Worm (Caenorhabditis elegans) whole organism, L4 larva: ENCODE results near the gene K01H12.4.

Source experiments
- F37D6.2 ChIP-seq: sonication (generic microtip); optimal IDR thresholded peaks from 2 replicates; lab custom pipeline; 2016; ENCODE audit warnings: mild to moderate bottlenecking, missing genetic modification characterization, missing compliant biosample characterization
- Y75B8A.6 ChIP-seq: fragments of 200-800 bp; sonication (Bioruptor generic); IDR thresholded peaks from 2 replicates; pipeline ENCODE4 v1.3.6; 2022; ENCODE audit warnings: missing genetic modification reagents, missing genetic modification characterization, missing compliant biosample characterization
- aha-1 ChIP-seq: fragments of 150-350 bp; peaks from one replicate; lab custom pipeline; 2014; ENCODE audit warnings: missing biosample characterization, missing genetic modification characterization
- ceh-20 ChIP-seq: fragments of 200-800 bp; sonication (Bioruptor generic); IDR thresholded peaks from 2 replicates; pipeline ENCODE4 v1.3.6; 2022; ENCODE audit warnings: missing genetic modification reagents, missing genetic modification characterization, missing compliant biosample characterization
- ceh-82 ChIP-seq: sonication (generic microtip); optimal IDR thresholded peaks from 2 replicates; lab custom pipeline; 2017; ENCODE audit warnings: missing biosample characterization, missing genetic modification characterization
- cey-2 ChIP-seq: sonication (generic microtip); optimal IDR thresholded peaks from 3 replicates; lab custom pipeline; 2017; ENCODE audit warnings: missing genetic modification characterization, mild to moderate bottlenecking, missing compliant biosample characterization, antibody characterized with exemption, borderline replicate concordance; ENCODE audit not compliant: insufficient read depth
- ctbp-1 ChIP-seq: fragments of 200-800 bp; sonication (Bioruptor generic); IDR thresholded peaks from 2 replicates; pipeline ENCODE4 v1.3.6; 2022; ENCODE audit warnings: missing genetic modification reagents, missing genetic modification characterization, missing compliant biosample characterization
- daf-16 ChIP-seq, 3 experiments: sonication (generic microtip); optimal IDR thresholded peaks; 2 replicates each; lab custom pipeline; 2016 to 2017; ENCODE audit warnings: missing genetic modification characterization in 3 of 3, missing genetic modification reagents in 3 of 3, mild to moderate bottlenecking in 2 of 3, missing compliant biosample characterization in 2 of 3, missing biosample characterization in 1 of 3, moderate library complexity in 1 of 3
- daf-19 ChIP-seq: fragments of 200-800 bp; sonication (Bioruptor generic); conservative IDR thresholded peaks from 2 replicates; pipeline ENCODE4 v1.3.6; 2022; ENCODE audit warnings: missing genetic modification characterization, missing compliant biosample characterization
- dmd-6 ChIP-seq: fragments of 200-800 bp; sonication (Bioruptor generic); IDR thresholded peaks from 2 replicates; pipeline ENCODE4 v1.3.6; 2022; ENCODE audit warnings: missing genetic modification reagents, missing genetic modification characterization, missing compliant biosample characterization
- dmd-8 ChIP-seq: fragments of 200-800 bp; sonication (Bioruptor generic); IDR thresholded peaks from 2 replicates; pipeline ENCODE4 v1.3.6; 2022; ENCODE audit warnings: missing genetic modification characterization, missing compliant biosample characterization
- dpl-1 ChIP-seq: fragments of 150-350 bp; optimal IDR thresholded peaks from 2 replicates; lab custom pipeline; 2014; ENCODE audit warnings: missing biosample characterization, missing genetic modification reagents, missing genetic modification characterization
- gei-8 ChIP-seq: fragments of 200-800 bp; sonication (Bioruptor generic); optimal IDR thresholded peaks from 2 replicates; lab custom pipeline; 2018; ENCODE audit warnings: mild to moderate bottlenecking, missing genetic modification characterization, missing compliant biosample characterization
- hlh-11 ChIP-seq: fragments of 200-800 bp; sonication (Bioruptor generic); optimal IDR thresholded peaks from 2 replicates; lab custom pipeline; 2018; ENCODE audit warnings: mild to moderate bottlenecking, missing genetic modification characterization, missing compliant biosample characterization
- hlh-30 ChIP-seq: sonication (generic microtip); optimal IDR thresholded peaks from 2 replicates; lab custom pipeline; 2017; ENCODE audit warnings: antibody characterized with exemption, mild to moderate bottlenecking, missing genetic modification characterization, missing compliant biosample characterization; ENCODE audit not compliant: insufficient read depth
- lin-13 ChIP-seq: fragments of 150-350 bp; optimal IDR thresholded peaks from 2 replicates; lab custom pipeline; 2014; ENCODE audit warnings: missing biosample characterization, missing genetic modification reagents, missing genetic modification characterization
- lin-15B ChIP-seq: fragments of 150-350 bp; sonication (generic microtip); optimal IDR thresholded peaks from 3 replicates; lab custom pipeline; 2014; ENCODE audit warnings: missing biosample characterization, missing genetic modification characterization
- lin-38 ChIP-seq: fragments of 200-800 bp; sonication (Bioruptor generic); IDR thresholded peaks from 2 replicates; pipeline ENCODE4 v1.3.6; 2022; ENCODE audit warnings: missing genetic modification reagents, missing genetic modification characterization, missing compliant biosample characterization
- lir-3 ChIP-seq: sonication (generic microtip); optimal IDR thresholded peaks from 2 replicates; lab custom pipeline; 2016; ENCODE audit warnings: mild to moderate bottlenecking, missing genetic modification characterization, missing compliant biosample characterization
- lsy-2 ChIP-seq, 2 experiments: fragments of 150-350 bp in 1 of 2; sonication (generic microtip) in 1 of 2; optimal IDR thresholded peaks; 2 replicates each; lab custom pipeline; 2014 to 2017; ENCODE audit warnings: missing biosample characterization in 2 of 2, missing genetic modification characterization in 2 of 2
- nhr-111 ChIP-seq: fragments of 200-800 bp; sonication (Bioruptor generic); optimal IDR thresholded peaks from 2 replicates; lab custom pipeline; 2018; ENCODE audit warnings: mild to moderate bottlenecking, missing genetic modification characterization, missing compliant biosample characterization
- nhr-237 ChIP-seq: sonication (generic microtip); optimal IDR thresholded peaks from 2 replicates; lab custom pipeline; 2017; ENCODE audit warnings: missing biosample characterization, missing genetic modification characterization
- nhr-28 ChIP-seq: fragments of 150-350 bp; optimal IDR thresholded peaks from 2 replicates; lab custom pipeline; 2014; ENCODE audit warnings: missing biosample characterization, missing genetic modification characterization
- nhr-41 ChIP-seq: fragments of 200-800 bp; sonication (Bioruptor generic); IDR thresholded peaks from 2 replicates; pipeline ENCODE4 v1.3.6; 2022; ENCODE audit warnings: missing genetic modification reagents, missing genetic modification characterization, missing compliant biosample characterization
- nhr-6 ChIP-seq: fragments of 150-350 bp; optimal IDR thresholded peaks from 2 replicates; lab custom pipeline; 2014; ENCODE audit warnings: missing biosample characterization, missing genetic modification characterization
- nhr-77 ChIP-seq: fragments of 150-350 bp; optimal IDR thresholded peaks from 2 replicates; lab custom pipeline; 2014; ENCODE audit warnings: missing biosample characterization, missing genetic modification characterization
- spr-3 ChIP-seq: fragments of 200-800 bp; sonication (Bioruptor generic); optimal IDR thresholded peaks from 2 replicates; lab custom pipeline; 2018; ENCODE audit warnings: mild to moderate bottlenecking, missing genetic modification characterization, missing compliant biosample characterization
- tag-97 ChIP-seq: fragments of 200-800 bp; sonication (Bioruptor generic); IDR thresholded peaks from 2 replicates; pipeline ENCODE4 v1.3.6; 2022; ENCODE audit warnings: missing genetic modification characterization, missing compliant biosample characterization
- tra-1 ChIP-seq: fragments of 200-800 bp; sonication (Bioruptor generic); IDR thresholded peaks from 2 replicates; pipeline ENCODE4 v1.3.6; 2022; ENCODE audit warnings: missing genetic modification reagents, missing genetic modification characterization, missing compliant biosample characterization
- unc-130 ChIP-seq: sonication (generic microtip); optimal IDR thresholded peaks from 2 replicates; lab custom pipeline; 2016; ENCODE audit warnings: missing genetic modification reagents, missing genetic modification characterization, missing compliant biosample characterization
- unc-39 ChIP-seq: sonication (generic microtip); optimal IDR thresholded peaks from 2 replicates; lab custom pipeline; 2017; ENCODE audit warnings: missing biosample characterization, missing genetic modification characterization
- unc-62 ChIP-seq, 3 experiments: fragments of 150-350 bp in 1 of 3; sonication (generic microtip); optimal IDR thresholded peaks in 2 of 3; peaks in 1 of 3; 1 replicate in 1 of 3; 2 replicates in 2 of 3; lab custom pipeline; 2014 to 2017; ENCODE audit warnings: missing biosample characterization in 3 of 3, missing genetic modification characterization in 3 of 3, missing genetic modification reagents in 3 of 3, missing genotype in 1 of 3
- zfp-2 ChIP-seq: sonication (generic microtip); optimal IDR thresholded peaks from 2 replicates; lab custom pipeline; 2016; ENCODE audit warnings: mild to moderate bottlenecking, missing genetic modification characterization, missing compliant biosample characterization
- zfp-3 ChIP-seq: fragments of 200-800 bp; sonication (Bioruptor generic); conservative IDR thresholded peaks from 2 replicates; pipeline ENCODE4 v1.3.6; 2022; ENCODE audit warnings: missing genetic modification reagents, missing genetic modification characterization, missing compliant biosample characterization
- ztf-7 ChIP-seq: fragments of 150-350 bp; optimal IDR thresholded peaks from 2 replicates; lab custom pipeline; 2014; ENCODE audit warnings: missing biosample characterization, missing genetic modification characterization

The K01H12.4 gene

DNA sequence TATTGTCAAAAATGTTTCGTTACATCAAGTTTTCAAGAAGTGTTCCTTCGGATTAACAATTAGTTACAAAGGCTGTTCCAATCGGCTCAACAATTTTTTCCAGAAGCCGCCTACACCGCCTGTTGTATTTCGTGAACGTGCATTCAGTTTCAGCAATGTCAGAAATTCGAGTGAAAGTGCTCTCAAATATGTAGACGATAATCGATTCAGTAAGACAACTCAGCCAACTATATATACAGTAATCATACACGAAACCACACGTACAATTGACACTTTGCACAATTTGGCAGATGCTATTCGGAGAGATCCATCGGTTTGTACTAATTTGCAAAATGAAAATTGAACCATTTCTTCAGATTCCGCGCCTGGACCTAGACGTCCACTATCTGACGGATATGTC, 16.4 kb upstream of the K01H12.4 start:
- TF ChIP-seq zfp-3 (GFP tag; lab: Robert Waterston, UW) (no peak), aha-1 (tag; lab: Kevin White, UChicago) (peak; percentile 1), unc-62 (GFP tag; optimal IDR thresholded peaks at IDR 0.05 in 1 of 2; lab: Kevin White, UChicago) (peak in 1 of 2 experiments; percentile 99), unc-62 (tag; optimal IDR thresholded peaks at IDR 0.05; lab: Kevin White, UChicago) (no peak), ceh-82 (no peak), nhr-111 (GFP tag; lab: Kevin White, UChicago) (no peak), Y75B8A.6 (GFP tag; lab: Robert Waterston, UW) (no peak), gei-8 (GFP tag; lab: Kevin White, UChicago) (no peak), daf-19 (GFP tag; lab: Robert Waterston, UW) (no peak)

ce11 chrIV:9697869-9698268, 15.0 kb upstream of the K01H12.4 start:
- TF ChIP-seq tag-97 (GFP tag; lab: Robert Waterston, UW) (no peak), unc-62 (GFP tag; optimal IDR thresholded peaks at IDR 0.05 in 1 of 2; lab: Kevin White, UChicago) (peak in 1 of 2 experiments; percentile 91), unc-62 (tag; optimal IDR thresholded peaks at IDR 0.05; lab: Kevin White, UChicago) (no peak)
- TF ChIP-seq, all 104 proteins: peak for 1

DNA sequence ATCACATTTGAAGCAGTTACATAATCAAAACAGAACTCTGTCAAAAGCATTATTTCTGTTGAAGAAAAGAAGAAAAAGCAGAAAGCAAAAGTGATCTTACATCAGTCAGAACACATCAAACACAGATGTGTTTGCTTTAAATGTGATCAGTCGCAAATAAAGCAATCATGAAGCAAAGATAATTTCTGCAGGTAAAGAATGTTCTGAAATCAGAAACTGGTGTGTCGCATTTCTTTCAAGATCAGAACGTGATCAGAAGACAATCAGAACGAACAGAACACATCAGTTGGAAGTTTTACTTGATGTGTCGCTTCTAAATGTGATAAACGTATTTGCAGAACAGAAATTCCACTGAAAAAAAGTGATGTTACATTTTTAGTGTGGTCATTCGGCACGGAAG, 13.8 kb upstream of the K01H12.4 start:
- TF ChIP-seq lir-3 (tag; lab: Kevin White, UChicago) (no peak), nhr-28 (peak; percentile 28), dmd-6 (GFP tag; lab: Robert Waterston, UW) (peak; percentile 73)

DNA sequence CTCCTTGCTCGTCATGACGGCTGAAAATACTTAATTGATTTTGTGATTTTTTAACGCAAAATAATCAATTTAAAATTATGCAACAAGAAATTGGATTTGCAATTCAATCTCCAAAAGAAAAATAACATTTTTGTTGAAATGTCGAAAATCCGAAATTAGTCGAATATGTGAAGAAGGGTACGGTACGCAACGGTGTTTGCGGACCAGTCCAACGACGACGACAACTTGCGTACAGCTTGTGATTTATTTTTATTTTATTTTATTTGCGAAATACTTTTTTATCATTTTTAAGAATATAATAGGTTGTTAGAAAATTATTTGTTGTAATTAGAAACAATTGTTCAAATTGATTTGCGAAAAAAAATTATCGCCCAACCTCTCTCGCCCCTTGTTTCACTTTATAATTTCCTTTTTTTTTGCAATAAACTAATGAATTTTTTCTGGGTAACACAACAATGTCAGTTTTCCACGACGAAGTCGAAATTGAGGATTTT, 6.1 kb upstream of the K01H12.4 start, which contains the start of the genes dcaf-1 and dph-3:
TSS of gene dcaf-1 (minus strand) at position 20 of the 494 bp plus-strand sequence.
TSS of gene dph-3 (plus strand) at position 444 of the 494 bp plus-strand sequence.
- TF ChIP-seq tra-1 (GFP tag; lab: Robert Waterston, UW) (no peak), dmd-8 (GFP tag; lab: Robert Waterston, UW) (no peak), hlh-30 (tag; lab: Kevin White, UChicago) (peak; percentile 82), nhr-28 (peak; percentile 1), lin-38 (GFP tag; lab: Robert Waterston, UW) (peak; percentile 23; the same call in 1 of the 2 replicates), lsy-2 (tag; optimal IDR thresholded peaks at IDR 0.05; lab: Kevin White, UChicago) (peak; percentile 80 to 98), F37D6.2 (tag; lab: Kevin White, UChicago) (no peak), dpl-1 (GFP tag; lab: Kevin White, UChicago) (peak; percentile 35)

DNA sequence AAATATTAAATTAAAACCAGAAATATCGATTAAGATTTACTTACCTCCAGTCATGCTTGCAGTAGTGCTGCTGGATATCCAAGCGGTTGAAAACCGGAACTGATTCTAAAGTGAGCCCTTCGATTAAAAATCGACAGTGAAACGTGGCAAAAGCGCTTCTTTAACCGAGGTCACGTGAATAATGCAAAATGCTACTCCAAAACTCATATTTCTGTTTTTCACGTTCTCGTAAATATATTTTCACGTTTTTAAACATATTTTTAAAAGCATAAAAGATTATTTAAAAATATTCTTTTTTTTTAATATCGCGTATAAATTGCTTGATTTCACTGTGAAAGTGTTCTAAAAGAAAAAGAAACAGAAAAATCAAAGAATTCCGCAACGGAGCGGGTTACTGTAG, 3.7 kb upstream of the K01H12.4 start, which contains the start of gene ant-1.3:
TSS of gene ant-1.3 (minus strand) at position 101 of the 400 bp plus-strand sequence.
- TF ChIP-seq lin-13 (no peak), unc-39 (tag; lab: Kevin White, UChicago) (no peak), nhr-237 (tag; lab: Kevin White, UChicago) (no peak)

- peak in 1 of 2 experiments; percentile 41 for TF ChIP-seq unc-62 (GFP tag; optimal IDR thresholded peaks at IDR 0.05 in 1 of 2; lab: Kevin White, UChicago)
- TF ChIP-seq unc-62 (tag; optimal IDR thresholded peaks at IDR 0.05; lab: Kevin White, UChicago) = no peak
- TF ChIP-seq nhr-41 (GFP tag; lab: Robert Waterston, UW) = no peak
These were observed 3.0 kb upstream of the K01H12.4 start, which contains the start of gene nhr-38 for ce11 chrIV:9709887-9710286. Gene nhr-38, plus strand, starts transcription at chrIV:9710187.

DNA sequence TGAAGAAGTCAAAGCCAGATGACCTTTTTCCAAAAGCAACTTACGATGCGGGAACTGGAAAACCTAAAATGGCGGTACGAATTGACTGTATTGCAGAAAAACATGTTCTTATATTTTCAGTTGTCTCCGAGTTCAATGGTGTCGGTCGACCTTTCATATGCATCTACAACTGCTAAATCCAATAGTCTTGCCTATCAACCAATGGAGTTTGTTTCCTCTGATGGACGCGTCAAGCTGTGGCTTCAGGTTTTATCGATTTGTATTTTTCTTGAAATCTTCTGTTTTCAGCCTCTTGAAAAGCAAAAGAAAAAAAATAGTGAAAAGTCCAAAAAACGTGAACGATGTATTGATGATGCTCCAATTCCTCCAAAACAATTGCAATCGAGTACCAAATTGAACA, 1.4 kb downstream of the K01H12.4 start:
- TF ChIP-seq zfp-2 (no peak), unc-62 (GFP tag; optimal IDR thresholded peaks at IDR 0.05 in 1 of 2; lab: Kevin White, UChicago) (peak in 1 of 2 experiments; percentile 94), unc-62 (tag; optimal IDR thresholded peaks at IDR 0.05; lab: Kevin White, UChicago) (no peak)

DNA sequence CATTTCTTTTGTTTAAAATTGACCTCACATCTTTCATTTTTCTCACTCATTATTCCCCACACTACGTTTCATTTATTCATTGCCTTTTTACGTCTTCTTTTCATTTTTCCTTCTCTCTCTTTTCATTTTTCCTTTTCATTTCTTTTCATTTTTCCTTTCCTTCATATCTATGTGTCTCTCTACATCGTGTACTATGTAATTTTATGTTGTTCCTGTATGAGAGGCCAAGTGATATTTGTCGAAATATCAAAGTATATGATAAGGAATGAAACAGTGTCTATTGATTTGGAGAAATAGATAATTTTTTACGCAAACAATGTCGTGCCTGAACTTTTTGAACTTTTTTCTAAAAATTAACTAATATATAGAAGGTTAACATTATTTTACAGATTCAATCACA, 3.6 kb downstream of the K01H12.4 start:
- peak; percentile 63 for TF ChIP-seq nhr-6 (tag; lab: Kevin White, UChicago)
- TF ChIP-seq dmd-6 (GFP tag; lab: Robert Waterston, UW) = peak; percentile 80
- no peak for TF ChIP-seq ctbp-1 (GFP tag; lab: Robert Waterston, UW)
- TF ChIP-seq unc-130 (GFP tag; lab: Kevin White, UChicago) = no peak
- TF ChIP-seq ztf-7 (tag; lab: Kevin White, UChicago) = peak; percentile 72
- no peak for TF ChIP-seq lin-15B (tag; lab: Kevin White, UChicago)
- peak; percentile 74 for TF ChIP-seq nhr-77 (tag; lab: Kevin White, UChicago)
- TF ChIP-seq spr-3 = no peak
- TF ChIP-seq ceh-20 (GFP tag; lab: Robert Waterston, UW) = no peak
- TF ChIP-seq hlh-11 (tag; lab: Kevin White, UChicago) = no peak
- TF ChIP-seq lsy-2 (tag; optimal IDR thresholded peaks at IDR 0.05; lab: Kevin White, UChicago) = peak in 1 of 2 experiments; percentile 53
- no peak for TF ChIP-seq daf-16 (GFP tag; optimal IDR thresholded peaks at IDR 0.05; lab: Kevin White, UChicago)
- TF ChIP-seq daf-16 (tag; optimal IDR thresholded peaks at IDR 0.05; lab: Kevin White, UChicago) = peak; percentile 52
- no peak for TF ChIP-seq cey-2 (tag; lab: Kevin White, UChicago)
- TF ChIP-seq gei-8 (GFP tag; lab: Kevin White, UChicago) = no peak
